Fruit fly (Drosophila melanogaster) whole organism, wandering third instar larva: ENCODE measurements around the gene Gale.

Experiments
- CG9705 ChIP-seq: fragments of 200-800 bp; sonication (Bioruptor generic); optimal IDR thresholded peaks from 2 replicates; lab custom pipeline; 2018; ENCODE audit warnings: missing biosample characterization, mild to moderate bottlenecking, missing genetic modification characterization
- CrebA ChIP-seq: fragments of 200-800 bp; sonication (Bioruptor generic); optimal IDR thresholded peaks from 2 replicates; lab custom pipeline; 2016; ENCODE audit warnings: missing biosample characterization, mild to moderate bottlenecking, missing genetic modification characterization, borderline replicate concordance
- Dfd ChIP-seq: fragments of >200 bp; optimal IDR thresholded peaks from 2 replicates; lab custom pipeline; 2017; ENCODE audit warnings: missing biosample characterization, missing genetic modification characterization
- HLH106 ChIP-seq: fragments of 200-800 bp; optimal IDR thresholded peaks from 3 replicates; lab custom pipeline; 2019; ENCODE audit warnings: missing biosample characterization, mild to moderate bottlenecking, missing genetic modification characterization, moderate library complexity
- Hnf4 ChIP-seq: fragments of 200-800 bp; sonication (Bioruptor generic); optimal IDR thresholded peaks from 2 replicates; lab custom pipeline; 2016; ENCODE audit warnings: missing biosample characterization, mild to moderate bottlenecking, missing genetic modification characterization
- Hr78 ChIP-seq: fragments of >200 bp; optimal IDR thresholded peaks from 2 replicates; lab custom pipeline; 2017; ENCODE audit warnings: missing biosample characterization, missing genetic modification characterization
- Jra ChIP-seq: sonication (Bioruptor generic); optimal IDR thresholded peaks from 2 replicates; lab custom pipeline; 2016; ENCODE audit warnings: missing biosample characterization, missing genetic modification characterization
- Mio ChIP-seq: sonication (Bioruptor generic); optimal IDR thresholded peaks from 2 replicates; lab custom pipeline; 2016; ENCODE audit warnings: missing biosample characterization, missing genetic modification characterization
- Myc ChIP-seq: fragments of >200 bp; optimal IDR thresholded peaks from 2 replicates; lab custom pipeline; 2017
- Rel ChIP-seq, 2 experiments: fragments of 200-800 bp; sonication (Bioruptor generic) in 1 of 2; optimal IDR thresholded peaks; 2 replicates in 1 of 2; 3 replicates in 1 of 2; lab custom pipeline; 2016 to 2019; ENCODE audit warnings: mild to moderate bottlenecking in 2 of 2, missing biosample characterization in 2 of 2, missing genetic modification characterization in 2 of 2, moderate library complexity in 1 of 2
- Sp1 ChIP-seq: fragments of 200-800 bp; sonication (Bioruptor generic); optimal IDR thresholded peaks from 3 replicates; lab custom pipeline; 2019; ENCODE audit warnings: missing biosample characterization, mild to moderate bottlenecking, missing genetic modification characterization, moderate library complexity
- Vsx2 ChIP-seq: fragments of 200-300, 225-300 bp; sonication (Bioruptor generic); optimal IDR thresholded peaks from 2 replicates; lab custom pipeline; 2018; ENCODE audit warnings: missing biosample characterization, missing genetic modification characterization; ENCODE audit not compliant: partially characterized antibody
- br ChIP-seq: fragments of 200-800 bp; sonication (Bioruptor generic); optimal IDR thresholded peaks from 2 replicates; lab custom pipeline; 2016; ENCODE audit warnings: missing biosample characterization, missing genetic modification characterization
- brk ChIP-seq: fragments of 200-800 bp; sonication (Bioruptor generic); optimal IDR thresholded peaks from 2 replicates; lab custom pipeline; 2016; ENCODE audit warnings: missing biosample characterization, mild to moderate bottlenecking, missing genetic modification characterization
- dmrt93B ChIP-seq: fragments of 200-800 bp; sonication (Bioruptor generic); optimal IDR thresholded peaks from 2 replicates; lab custom pipeline; 2018; ENCODE audit warnings: missing biosample characterization, mild to moderate bottlenecking, missing genetic modification characterization
- dsf ChIP-seq: sonication (Bioruptor generic); optimal IDR thresholded peaks from 2 replicates; lab custom pipeline; 2016; ENCODE audit warnings: missing biosample characterization, missing genetic modification characterization, borderline replicate concordance
- ey ChIP-seq: fragments of 200-800 bp; sonication (Bioruptor generic); optimal IDR thresholded peaks from 2 replicates; lab custom pipeline; 2016; ENCODE audit warnings: missing biosample characterization, missing genetic modification characterization
- foxo ChIP-seq, 2 experiments: fragments of 200-800 bp; sonication (Bioruptor generic); optimal IDR thresholded peaks; 2 replicates in 1 of 2; 3 replicates in 1 of 2; lab custom pipeline; 2016 to 2017; ENCODE audit warnings: missing biosample characterization in 2 of 2, missing genetic modification characterization in 2 of 2
- fru ChIP-seq: fragments of 200-800 bp; sonication (Bioruptor generic); optimal IDR thresholded peaks from 3 replicates; lab custom pipeline; 2016; ENCODE audit warnings: missing biosample characterization, mild to moderate bottlenecking, missing genetic modification characterization
- h ChIP-seq: fragments of 200-800 bp; sonication (Bioruptor generic); optimal IDR thresholded peaks from 3 replicates; lab custom pipeline; 2016; ENCODE audit warnings: missing biosample characterization, mild to moderate bottlenecking, missing genetic modification characterization
- jim ChIP-seq: fragments of 175-275, 200-325 bp; sonication (Bioruptor generic); optimal IDR thresholded peaks from 2 replicates; lab custom pipeline; 2016; ENCODE audit warnings: missing biosample characterization, mild to moderate bottlenecking, missing genetic modification characterization
- lola ChIP-seq: fragments of >200 bp; optimal IDR thresholded peaks from 2 replicates; lab custom pipeline; 2017; ENCODE audit warnings: missing biosample characterization, missing genetic modification characterization
- pan ChIP-seq: fragments of >200 bp; optimal IDR thresholded peaks from 2 replicates; lab custom pipeline; 2017
- psq ChIP-seq: fragments of 200-800 bp; sonication (Bioruptor generic); optimal IDR thresholded peaks from 3 replicates; lab custom pipeline; 2017; ENCODE audit warnings: missing biosample characterization, mild to moderate bottlenecking, missing genetic modification characterization, moderate library complexity
- sage ChIP-seq: fragments of 200-800 bp; sonication (Bioruptor generic); optimal IDR thresholded peaks from 2 replicates; lab custom pipeline; 2016; ENCODE audit warnings: missing biosample characterization, mild to moderate bottlenecking, missing genetic modification characterization
- sv ChIP-seq: fragments of 200-800 bp; sonication (Bioruptor generic); optimal IDR thresholded peaks from 3 replicates; lab custom pipeline; 2016; ENCODE audit warnings: missing biosample characterization, missing genetic modification characterization
- tai ChIP-seq: sonication (Bioruptor generic); optimal IDR thresholded peaks from 2 replicates; lab custom pipeline; 2016; ENCODE audit warnings: missing biosample characterization, missing genetic modification characterization
- woc ChIP-seq: sonication (Bioruptor generic); optimal IDR thresholded peaks from 2 replicates; lab custom pipeline; 2016; ENCODE audit warnings: missing biosample characterization, mild to moderate bottlenecking, missing genetic modification characterization

Gene Gale

DNA sequence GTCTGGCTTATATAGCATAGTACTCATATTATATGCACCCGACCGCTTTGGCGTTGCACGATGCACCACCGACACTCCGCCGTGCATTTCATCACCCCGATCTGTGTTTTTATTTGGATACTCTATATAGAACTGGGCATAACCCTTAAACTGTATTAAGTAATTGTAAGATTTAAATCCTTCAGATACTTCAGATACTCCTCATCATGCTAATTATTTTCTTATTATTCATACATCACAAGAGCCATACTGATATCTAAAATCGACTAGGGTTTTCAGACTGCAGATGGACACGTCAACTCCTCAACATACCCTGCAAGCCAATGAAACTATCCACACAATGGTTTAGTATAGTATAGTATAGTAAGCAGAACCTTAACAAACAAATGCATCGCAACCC lies 24.8 kb upstream of the Gale start:
- TF ChIP-seq sage (GFP tag; lab: Kevin White, UChicago) (no peak), Sp1 (GFP tag; lab: Kevin White, UChicago) (no peak), brk (GFP tag; lab: Kevin White, UChicago) (no peak), foxo (GFP tag; optimal IDR thresholded peaks at IDR 0.05; lab: Kevin White, UChicago) (peak in 1 of 2 experiments; percentile 13), Vsx2 (GFP tag; lab: Kevin White, UChicago) (no peak), tai (GFP tag; lab: Kevin White, UChicago) (no peak), Dfd (GFP tag; lab: Kevin White, UChicago) (no peak), pan (lab: Kevin White, UChicago) (no peak), psq (GFP tag; lab: Kevin White, UChicago) (no peak), Mio (GFP tag; lab: Kevin White, UChicago) (no peak), Hr78 (GFP tag; lab: Kevin White, UChicago) (no peak), lola (GFP tag; lab: Kevin White, UChicago) (no peak), Jra (no peak), h (GFP tag; lab: Kevin White, UChicago) (peak; percentile 7), HLH106 (tag; lab: Kevin White, UChicago) (peak; percentile 3), ey (GFP tag; lab: Kevin White, UChicago) (peak; percentile 12), Myc (lab: Kevin White, UChicago) (no peak), Hnf4 (GFP tag; lab: Kevin White, UChicago) (no peak)
- TF ChIP-seq, all 38 proteins: peak for 4

DNA sequence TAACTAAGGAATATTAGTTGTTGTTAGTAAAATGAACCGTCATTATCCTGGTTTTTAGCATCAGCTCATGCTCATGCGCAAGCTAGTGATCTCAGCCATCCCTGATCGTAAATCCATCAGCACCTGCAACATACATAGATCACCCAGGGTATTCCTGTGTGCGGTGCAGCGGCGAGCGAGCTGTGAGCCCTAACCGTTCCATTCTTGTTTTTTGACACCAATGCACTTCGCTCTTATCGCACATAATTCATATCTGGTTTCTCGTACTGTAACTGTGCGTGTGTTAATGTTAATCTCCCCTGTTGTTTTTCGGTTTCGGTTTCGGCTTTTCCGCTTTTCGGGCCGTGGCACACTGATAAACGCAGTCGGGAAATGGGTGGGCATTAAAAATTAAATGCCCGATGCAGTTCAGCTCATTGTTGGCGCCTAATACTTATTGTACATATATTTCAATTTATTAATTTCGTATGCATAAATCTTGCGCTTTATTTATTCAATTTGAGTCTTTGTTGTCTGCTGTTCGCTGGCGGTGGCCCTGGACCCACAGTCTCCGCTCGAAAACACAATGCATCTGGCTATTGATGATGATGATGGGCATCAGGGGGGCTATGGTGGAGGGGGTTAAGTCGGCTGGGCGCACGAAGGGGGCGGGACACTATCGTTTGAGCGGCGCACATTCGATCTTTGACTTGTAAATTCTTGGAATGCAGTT lies 24.0 kb upstream of the Gale start:
- TF ChIP-seq Myc (lab: Kevin White, UChicago): no peak

DNA sequence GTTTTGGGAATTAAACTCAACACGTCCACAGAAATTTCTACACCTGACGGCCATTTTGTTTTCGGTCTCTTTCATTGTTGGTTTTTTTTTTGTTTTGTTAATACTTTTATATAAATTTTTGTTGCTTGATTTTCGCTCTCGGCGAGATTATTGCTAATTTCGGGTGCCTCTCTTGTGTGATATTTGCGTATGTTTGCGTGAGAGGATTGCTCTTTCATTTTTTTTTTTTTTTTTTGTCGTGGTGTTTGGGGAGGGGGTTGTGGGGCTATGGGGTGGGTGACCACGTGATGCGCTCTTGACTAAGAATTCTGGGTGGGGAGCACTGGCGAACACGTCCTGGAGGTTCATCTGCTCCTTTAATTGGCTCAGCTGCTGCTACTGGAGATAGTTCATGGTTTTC lies 22.5 kb upstream of the Gale start:
- TF ChIP-seq h (GFP tag; lab: Kevin White, UChicago): no peak
- no peak for TF ChIP-seq ey (GFP tag; lab: Kevin White, UChicago)
- TF ChIP-seq Sp1 (GFP tag; lab: Kevin White, UChicago): peak; percentile 27

- peak; percentile 31 for TF ChIP-seq h (GFP tag; lab: Kevin White, UChicago)
- TF ChIP-seq jim (GFP tag; lab: Kevin White, UChicago): peak; percentile 92
- peak; percentile 44 for TF ChIP-seq Rel (GFP tag; optimal IDR thresholded peaks at IDR 0.05; lab: Kevin White, UChicago)
- peak; percentile 57 for TF ChIP-seq Rel (tag; optimal IDR thresholded peaks at IDR 0.05; lab: Kevin White, UChicago)
- TF ChIP-seq dmrt93B: no peak
- no peak for TF ChIP-seq dsf (GFP tag; lab: Kevin White, UChicago)
- TF ChIP-seq fru (GFP tag; lab: Kevin White, UChicago): peak; percentile 33
- TF ChIP-seq Sp1 (GFP tag; lab: Kevin White, UChicago): peak; percentile 71
- TF ChIP-seq Dfd (GFP tag; lab: Kevin White, UChicago): peak; percentile 36
- peak; percentile 2 for TF ChIP-seq CG9705
- no peak for TF ChIP-seq Myc (lab: Kevin White, UChicago)
- TF ChIP-seq tai (GFP tag; lab: Kevin White, UChicago): no peak
- TF ChIP-seq Hnf4 (GFP tag; lab: Kevin White, UChicago): no peak
- peak; percentile 10 for TF ChIP-seq br (GFP tag; lab: Kevin White, UChicago)
- TF ChIP-seq sv (GFP tag; lab: Kevin White, UChicago): peak; percentile 13
- peak; percentile 29 for TF ChIP-seq HLH106 (tag; lab: Kevin White, UChicago)
- TF ChIP-seq Vsx2 (GFP tag; lab: Kevin White, UChicago): peak; percentile 54
- peak; percentile 16 for TF ChIP-seq CrebA (GFP tag; lab: Kevin White, UChicago)
- no peak for TF ChIP-seq Mio (GFP tag; lab: Kevin White, UChicago)
- no peak for TF ChIP-seq lola (GFP tag; lab: Kevin White, UChicago)
- peak; percentile 23 for TF ChIP-seq woc
Measured at dm6 chr3L:626498-627369, 21.6 kb upstream of the Gale start.
